Fruit fly (Drosophila melanogaster) whole organism, embryonic: Measurements from ENCODE around the gene Brms1.
A peak's percentile ranks its signal among the peaks of the same experiment; 100 is the strongest.

Experiments
- Asciz ChIP-seq: fragments of 200-800 bp; sonication (Bioruptor generic); optimal IDR thresholded peaks from 2 replicates; lab custom pipeline; 2017; ENCODE audit warnings: missing biosample characterization, mild to moderate bottlenecking, missing genetic modification characterization, missing genetic modification reagents
- Atf6 ChIP-seq: fragments of 200-800 bp; sonication (Bioruptor generic); IDR thresholded peaks from 2 replicates; pipeline ENCODE4 v1.3.6; 2022; ENCODE audit warnings: missing biosample characterization, missing genetic modification characterization
- CG1024 ChIP-seq: fragments of 200-800 bp; sonication (Bioruptor generic); IDR thresholded peaks from 2 replicates; pipeline ENCODE4 v1.3.6; 2022; ENCODE audit warnings: missing biosample characterization, missing genetic modification characterization
- CG10431 ChIP-seq: fragments of 200-800 bp; sonication (Bioruptor generic); optimal IDR thresholded peaks from 3 replicates; lab custom pipeline; 2018; ENCODE audit warnings: missing biosample characterization, mild to moderate bottlenecking, missing genetic modification characterization
- CG10979 ChIP-seq: fragments of 200-800 bp; sonication (Bioruptor generic); optimal IDR thresholded peaks from 2 replicates; lab custom pipeline; 2018; ENCODE audit warnings: missing biosample characterization, mild to moderate bottlenecking, missing genetic modification characterization, moderate library complexity
- CG11247 ChIP-seq: fragments of 200-800 bp; sonication (Bioruptor generic); IDR thresholded peaks from 2 replicates; pipeline ENCODE4 v1.3.6; 2022; ENCODE audit warnings: missing biosample characterization, missing genetic modification characterization
- CG11696 ChIP-seq: fragments of 200-800 bp; sonication (Bioruptor generic); IDR thresholded peaks from 2 replicates; pipeline ENCODE4 v1.3.6; 2022; ENCODE audit warnings: missing biosample characterization, missing genetic modification characterization
- CG12744 ChIP-seq: fragments of 200-800 bp; sonication (Bioruptor generic); optimal IDR thresholded peaks from 2 replicates; lab custom pipeline; 2016; ENCODE audit warnings: missing biosample characterization, missing genetic modification characterization
- CG14441 ChIP-seq: fragments of 200-800 bp; sonication (Bioruptor generic); IDR thresholded peaks from 2 replicates; pipeline ENCODE4 v1.3.6; 2022; ENCODE audit warnings: missing biosample characterization, missing genetic modification characterization
- CG15011 ChIP-seq: fragments of 200-800 bp; sonication (Bioruptor generic); optimal IDR thresholded peaks from 3 replicates; lab custom pipeline; 2018; ENCODE audit warnings: missing biosample characterization, mild to moderate bottlenecking, missing genetic modification characterization
- CG16813 ChIP-seq: fragments of 200-800 bp; sonication (Bioruptor generic); IDR thresholded peaks from 3 replicates; pipeline ENCODE4 v1.3.6; 2022; ENCODE audit warnings: missing biosample characterization, missing genetic modification characterization; ENCODE audit not compliant: partially characterized antibody
- CG16815 ChIP-seq: fragments of 200-800 bp; sonication (Bioruptor generic); optimal IDR thresholded peaks from 3 replicates; lab custom pipeline; 2017; ENCODE audit warnings: missing biosample characterization, mild to moderate bottlenecking, missing genetic modification characterization
- CG17829 ChIP-seq: fragments of 200-800 bp; optimal IDR thresholded peaks from 2 replicates; lab custom pipeline; 2019; ENCODE audit warnings: missing biosample characterization, mild to moderate bottlenecking, missing genetic modification characterization, moderate library complexity
- CG18764 ChIP-seq: fragments of 200-800 bp; sonication (Bioruptor generic); optimal IDR thresholded peaks from 3 replicates; lab custom pipeline; 2016; ENCODE audit warnings: missing biosample characterization, missing genetic modification characterization
- CG2116 ChIP-seq: fragments of 200-800 bp; sonication (Bioruptor generic); optimal IDR thresholded peaks from 3 replicates; lab custom pipeline; 2018; ENCODE audit warnings: missing biosample characterization, mild to moderate bottlenecking, missing genetic modification characterization
- CG30020 ChIP-seq: fragments of 200-800 bp; optimal IDR thresholded peaks from 2 replicates; lab custom pipeline; 2019; ENCODE audit warnings: missing biosample characterization, mild to moderate bottlenecking, missing genetic modification characterization, moderate library complexity
- CG31441 ChIP-seq: fragments of 200-800 bp; sonication (Bioruptor generic); IDR thresholded peaks from 2 replicates; pipeline ENCODE4 v1.3.6; 2022; ENCODE audit warnings: missing biosample characterization, missing genetic modification characterization
- CG3163 ChIP-seq: fragments of 200-800 bp; sonication (Bioruptor generic); optimal IDR thresholded peaks from 3 replicates; lab custom pipeline; 2016; ENCODE audit warnings: missing biosample characterization, missing genetic modification characterization
- CG32772 ChIP-seq: fragments of 200-800 bp; sonication (Bioruptor generic); IDR thresholded peaks from 2 replicates; pipeline ENCODE4 v1.3.6; 2022; ENCODE audit warnings: missing biosample characterization, missing genetic modification characterization
- CG34376 ChIP-seq: fragments of 200-800 bp; sonication (Bioruptor generic); optimal IDR thresholded peaks from 2 replicates; lab custom pipeline; 2018; ENCODE audit warnings: missing biosample characterization, mild to moderate bottlenecking, missing genetic modification characterization
- CG4404 ChIP-seq: fragments of 200-800 bp; sonication (Bioruptor generic); IDR thresholded peaks from 2 replicates; pipeline ENCODE4 v1.3.6; 2022; ENCODE audit warnings: missing biosample characterization, missing genetic modification characterization
- CoRest ChIP-seq: fragments of 200-800 bp; sonication (Bioruptor generic); optimal IDR thresholded peaks from 3 replicates; lab custom pipeline; 2018; ENCODE audit warnings: missing biosample characterization, mild to moderate bottlenecking, missing genetic modification characterization, moderate library complexity
- HmgZ ChIP-seq: fragments of 200-800 bp; sonication (Bioruptor generic); optimal IDR thresholded peaks from 2 replicates; lab custom pipeline; 2018; ENCODE audit warnings: missing biosample characterization, mild to moderate bottlenecking, missing genetic modification characterization
- Hr51 ChIP-seq, 2 experiments: fragments of 200-800 bp; sonication (Bioruptor generic); optimal IDR thresholded peaks; 2 replicates in 1 of 2; 3 replicates in 1 of 2; lab custom pipeline; 2016 to 2018; ENCODE audit warnings: missing biosample characterization in 2 of 2, missing genetic modification characterization in 2 of 2, mild to moderate bottlenecking in 1 of 2, moderate library complexity in 1 of 2
- Jarid2 ChIP-seq: fragments of 200-800 bp; sonication (Bioruptor generic); optimal IDR thresholded peaks from 3 replicates; lab custom pipeline; 2017; ENCODE audit warnings: mild to moderate bottlenecking, missing biosample characterization, missing genetic modification reagents, missing genetic modification characterization
- Nf-YB ChIP-seq: fragments of 200-800 bp; sonication (Bioruptor generic); optimal IDR thresholded peaks from 3 replicates; lab custom pipeline; 2019; ENCODE audit warnings: missing biosample characterization, mild to moderate bottlenecking, missing genetic modification characterization, moderate library complexity
- PHDP ChIP-seq: fragments of 200-800 bp; sonication (Bioruptor generic); optimal IDR thresholded peaks from 3 replicates; lab custom pipeline; 2018; ENCODE audit warnings: missing biosample characterization, mild to moderate bottlenecking, missing genetic modification characterization, moderate library complexity
- Sox102F ChIP-seq: fragments of 200-800 bp; sonication (Bioruptor generic); optimal IDR thresholded peaks from 2 replicates; lab custom pipeline; 2018; ENCODE audit warnings: missing biosample characterization, mild to moderate bottlenecking, missing genetic modification characterization, moderate library complexity
- al ChIP-seq: fragments of 200-800 bp; sonication (Bioruptor generic); IDR thresholded peaks from 2 replicates; pipeline ENCODE4 v1.3.6; 2022; ENCODE audit warnings: missing biosample characterization, missing genetic modification characterization
- cas ChIP-seq: fragments of 200-800 bp; sonication (Bioruptor generic); IDR thresholded peaks from 2 replicates; pipeline ENCODE4 v1.3.6; 2022; ENCODE audit warnings: missing biosample characterization, missing genetic modification characterization
- cg ChIP-seq: fragments of 200-800 bp; sonication (Bioruptor generic); optimal IDR thresholded peaks from 3 replicates; lab custom pipeline; 2019; ENCODE audit warnings: missing biosample characterization, mild to moderate bottlenecking, missing genetic modification characterization, moderate library complexity
- dati ChIP-seq: fragments of 200-800 bp; sonication (Bioruptor generic); IDR thresholded peaks from 2 replicates; pipeline ENCODE4 v1.3.6; 2022; ENCODE audit warnings: missing biosample characterization, missing genetic modification characterization
- dimm ChIP-seq: fragments of 200-800 bp; sonication (Bioruptor generic); IDR thresholded peaks from 2 replicates; pipeline ENCODE4 v1.3.6; 2022; ENCODE audit warnings: missing biosample characterization, missing genetic modification characterization
- ems ChIP-seq: fragments of 200-800 bp; sonication (Bioruptor generic); optimal IDR thresholded peaks from 3 replicates; lab custom pipeline; 2016; ENCODE audit warnings: missing biosample characterization, missing genetic modification characterization
- fu2 ChIP-seq: fragments of 200-800 bp; sonication (Bioruptor generic); optimal IDR thresholded peaks from 2 replicates; lab custom pipeline; 2016; ENCODE audit warnings: missing biosample characterization, missing genetic modification characterization
- gsb-n ChIP-seq: fragments of 200-800 bp; sonication (Bioruptor generic); optimal IDR thresholded peaks from 3 replicates; lab custom pipeline; 2018; ENCODE audit warnings: missing biosample characterization, mild to moderate bottlenecking, missing genetic modification characterization
- hbn ChIP-seq: fragments of 200-800 bp; sonication (Bioruptor generic); IDR thresholded peaks from 2 replicates; pipeline ENCODE4 v1.3.6; 2022; ENCODE audit warnings: missing biosample characterization, missing genetic modification characterization; ENCODE audit not compliant: partially characterized antibody
- lilli ChIP-seq: fragments of 200-800 bp; sonication (Bioruptor generic); optimal IDR thresholded peaks from 3 replicates; lab custom pipeline; 2016; ENCODE audit warnings: missing biosample characterization, missing genetic modification characterization
- mam ChIP-seq: fragments of 200-800 bp; sonication (Bioruptor generic); optimal IDR thresholded peaks from 3 replicates; lab custom pipeline; 2016; ENCODE audit warnings: missing biosample characterization, missing genetic modification characterization
- mld ChIP-seq: fragments of 200-800 bp; sonication (Bioruptor generic); IDR thresholded peaks from 3 replicates; pipeline ENCODE4 v1.3.6; 2022; ENCODE audit warnings: missing biosample characterization, missing genetic modification characterization; ENCODE audit not compliant: partially characterized antibody
- pan ChIP-seq, 4 experiments: fragments of >200 bp in 3 of 4; fragments of 200-800 bp in 1 of 4; sonication (Bioruptor generic) in 1 of 4; optimal IDR thresholded peaks in 3 of 4; IDR thresholded peaks in 1 of 4; 2 replicates each; pipeline versions ENCODE4 v1.3.6 to Lab custom; 2017 to 2022; ENCODE audit warnings: missing biosample characterization in 2 of 4, missing genetic modification characterization in 2 of 4, mixed read lengths in 1 of 4
- ranshi ChIP-seq: fragments of 200-800 bp; sonication (Bioruptor generic); IDR thresholded peaks from 2 replicates; pipeline ENCODE4 v1.3.6; 2022; ENCODE audit warnings: missing biosample characterization, missing genetic modification characterization
- row ChIP-seq: fragments of 200-800 bp; sonication (Bioruptor generic); IDR thresholded peaks from 3 replicates; pipeline ENCODE4 v1.3.6; 2022; ENCODE audit warnings: missing biosample characterization, missing genetic modification characterization
- scrt ChIP-seq: fragments of 200-800 bp; sonication (Bioruptor generic); optimal IDR thresholded peaks from 2 replicates; lab custom pipeline; 2018; ENCODE audit warnings: missing biosample characterization, mild to moderate bottlenecking, missing genetic modification characterization, moderate library complexity
- slou ChIP-seq: fragments of 200-800 bp; sonication (Bioruptor generic); optimal IDR thresholded peaks from 3 replicates; lab custom pipeline; 2016; ENCODE audit warnings: missing biosample characterization, missing genetic modification characterization
- toy ChIP-seq: fragments of 200-800 bp; sonication (Bioruptor generic); IDR thresholded peaks from 2 replicates; pipeline ENCODE4 v1.3.6; 2022; ENCODE audit warnings: missing biosample characterization, missing genetic modification characterization
- tup ChIP-seq: fragments of 200-800 bp; sonication (Bioruptor generic); optimal IDR thresholded peaks from 2 replicates; lab custom pipeline; 2016; ENCODE audit warnings: missing biosample characterization, mild to moderate bottlenecking, missing genetic modification characterization, moderate library complexity
- zen ChIP-seq: fragments of 200-800 bp; sonication (Bioruptor generic); optimal IDR thresholded peaks from 3 replicates; lab custom pipeline; 2018; ENCODE audit warnings: missing biosample characterization, mild to moderate bottlenecking, missing genetic modification characterization, moderate library complexity

Gene Brms1

dm6 chrX:12925426-12926256 is 16.2 kb upstream of the Brms1 start (continued):
- TF ChIP-seq CG15011 = peak; percentile 14
- TF ChIP-seq HmgZ (tag; lab: Kevin White, UChicago) = no peak
- no peak for TF ChIP-seq cas
- TF ChIP-seq CG18764 (GFP tag; lab: Kevin White, UChicago) = no peak
- 0 out of 2 replicates have a peak, but pooled peaks have one; percentile 21 for TF ChIP-seq CG11696 (GFP tag; lab: Robert Waterston, UW)
- peak; percentile 70 for TF ChIP-seq CG14441
- peak; percentile 71; the same call in 1 of the 2 replicates for TF ChIP-seq ranshi (GFP tag; lab: Robert Waterston, UW)
- TF ChIP-seq CG31441 = peak; percentile 81
- no peak for TF ChIP-seq pan (optimal IDR thresholded peaks at IDR 0.05; lab: Kevin White, UChicago)
- peak in 1 of 2 experiments; percentile 81 for TF ChIP-seq pan (GFP tag; optimal IDR thresholded peaks at IDR 0.05 in 1 of 2, IDR thresholded peaks at IDR 0.05 in 1 of 2)
- peak; percentile 66 for TF ChIP-seq CoRest
- no peak for TF ChIP-seq CG3163 (GFP tag; lab: Kevin White, UChicago)
- no peak for TF ChIP-seq dati (GFP tag; lab: Robert Waterston, UW)
- no peak for TF ChIP-seq slou (GFP tag; lab: Kevin White, UChicago)
- peak; percentile 43 for TF ChIP-seq PHDP (tag; lab: Kevin White, UChicago)
- no peak for TF ChIP-seq CG34376 (GFP tag; lab: Kevin White, UChicago)
- no peak for TF ChIP-seq CG12744
- TF ChIP-seq tup = no peak
- TF ChIP-seq CG11247 (GFP tag; lab: Robert Waterston, UW) = peak; percentile 50; the same call in 1 of the 2 replicates
- peak; percentile 60 for TF ChIP-seq zen (tag; lab: Kevin White, UChicago)
- peak; percentile 68 for TF ChIP-seq CG17829 (tag; lab: Kevin White, UChicago)
- no peak for TF ChIP-seq CG16813
- peak; percentile 54 for TF ChIP-seq Asciz (GFP tag; lab: Kevin White, UChicago)
- no peak for TF ChIP-seq toy
- TF ChIP-seq mld = no peak
- TF ChIP-seq CG10431 (GFP tag; lab: Kevin White, UChicago) = no peak
- no peak for TF ChIP-seq fu2
- TF ChIP-seq ems = no peak
- peak; percentile 76 for TF ChIP-seq CG4404 (GFP tag; lab: Robert Waterston, UW)
- TF ChIP-seq Hr51 (GFP tag; optimal IDR thresholded peaks at IDR 0.05; lab: Kevin White, UChicago) = peak in 1 of 2 experiments; percentile 58
- peak; percentile 56 for TF ChIP-seq Atf6 (GFP tag; lab: Robert Waterston, UW)
- TF ChIP-seq Nf-YB = peak; percentile 35
- peak; percentile 49 for TF ChIP-seq Sox102F
- TF ChIP-seq CG2116 = no peak
- peak; percentile 26; the same call in 1 of the 2 replicates for TF ChIP-seq CG1024 (GFP tag; lab: Robert Waterston, UW)
- no peak for TF ChIP-seq Jarid2 (GFP tag; lab: Kevin White, UChicago)
- TF ChIP-seq cg (GFP tag; lab: Kevin White, UChicago) = peak; percentile 80
- TF ChIP-seq row = peak; percentile 86
- peak; percentile 59 for TF ChIP-seq scrt
- TF ChIP-seq mam (GFP tag; lab: Kevin White, UChicago) = no peak
- TF ChIP-seq dimm (GFP tag; lab: Robert Waterston, UW) = 0 out of 2 replicates have a peak, but pooled peaks have one; percentile 38
- no peak for TF ChIP-seq CG16815 (GFP tag; lab: Kevin White, UChicago)
- 0 out of 2 replicates have a peak, but pooled peaks have one; percentile 16 for TF ChIP-seq al (GFP tag; lab: Robert Waterston, UW)
- peak; percentile 26 for TF ChIP-seq gsb-n (tag; lab: Kevin White, UChicago)
- peak; percentile 46 for TF ChIP-seq lilli (GFP tag; lab: Kevin White, UChicago)
- peak; percentile 70 for TF ChIP-seq CG32772 (GFP tag; lab: Robert Waterston, UW)
- TF ChIP-seq CG10979 (tag; lab: Kevin White, UChicago) = peak; percentile 75
- TF ChIP-seq hbn (GFP tag; lab: Robert Waterston, UW) = no peak
- TF ChIP-seq CG30020 (tag; lab: Kevin White, UChicago) = peak; percentile 32
